Fruit fly (Drosophila melanogaster) whole organism, embryonic: ENCODE results near the gene CG4593.

ENCODE experiments used
- Antp ChIP-seq: fragments of 200-800 bp; sonication (Bioruptor generic); optimal IDR thresholded peaks from 3 replicates; lab custom pipeline; 2016; ENCODE audit warnings: missing biosample characterization, missing genetic modification characterization
- CG10543 ChIP-seq: fragments of 200-800 bp; sonication (Bioruptor generic); optimal IDR thresholded peaks from 3 replicates; lab custom pipeline; 2017; ENCODE audit warnings: missing biosample characterization, mild to moderate bottlenecking, missing genetic modification characterization, moderate library complexity
- CG11085 ChIP-seq: fragments of 200-800 bp; sonication (Bioruptor generic); IDR thresholded peaks from 2 replicates; pipeline ENCODE4 v1.3.6; 2022; ENCODE audit warnings: missing biosample characterization, missing genetic modification characterization
- CG11723 ChIP-seq: fragments of 200-800 bp; sonication (Bioruptor generic); optimal IDR thresholded peaks from 2 replicates; lab custom pipeline; 2017; ENCODE audit warnings: missing biosample characterization, mild to moderate bottlenecking, missing genetic modification characterization
- CG12155 ChIP-seq: fragments of 200-800 bp; sonication (Bioruptor generic); optimal IDR thresholded peaks from 3 replicates; lab custom pipeline; 2016; ENCODE audit warnings: missing biosample characterization, missing genetic modification characterization
- CG12659 ChIP-seq: fragments of 200-800 bp; sonication (Bioruptor generic); optimal IDR thresholded peaks from 3 replicates; lab custom pipeline; 2017; ENCODE audit warnings: mild to moderate bottlenecking, missing biosample characterization, missing genetic modification reagents, missing genetic modification characterization
- CG13296 ChIP-seq: fragments of 200-800 bp; sonication (Bioruptor generic); optimal IDR thresholded peaks from 3 replicates; lab custom pipeline; 2018; ENCODE audit warnings: missing biosample characterization, mild to moderate bottlenecking, missing genetic modification characterization
- CG13894 ChIP-seq: fragments of 200-800 bp; sonication (Bioruptor generic); optimal IDR thresholded peaks from 3 replicates; lab custom pipeline; 2018; ENCODE audit warnings: missing biosample characterization, mild to moderate bottlenecking, missing genetic modification characterization, moderate library complexity
- CG14050 ChIP-seq: fragments of 200-800 bp; sonication (Bioruptor generic); IDR thresholded peaks from 3 replicates; pipeline ENCODE4 v1.3.6; 2022; ENCODE audit warnings: missing biosample characterization, missing genetic modification characterization
- CG15269 ChIP-seq: fragments of 200-800 bp; sonication (Bioruptor generic); optimal IDR thresholded peaks from 2 replicates; lab custom pipeline; 2018; ENCODE audit warnings: missing biosample characterization, mild to moderate bottlenecking, missing genetic modification characterization, moderate library complexity
- CG1602 ChIP-seq: fragments of 200-800 bp; sonication (Bioruptor generic); optimal IDR thresholded peaks from 3 replicates; lab custom pipeline; 2016; ENCODE audit warnings: missing biosample characterization, missing genetic modification characterization
- CG17912 ChIP-seq: fragments of 200-800 bp; sonication (Bioruptor generic); optimal IDR thresholded peaks from 2 replicates; lab custom pipeline; 2018; ENCODE audit warnings: missing biosample characterization, mild to moderate bottlenecking, missing genetic modification characterization
- CG18764 ChIP-seq: fragments of 200-800 bp; sonication (Bioruptor generic); optimal IDR thresholded peaks from 3 replicates; lab custom pipeline; 2016; ENCODE audit warnings: missing biosample characterization, missing genetic modification characterization
- CG2199 ChIP-seq: fragments of 200-800 bp; sonication (Bioruptor generic); IDR thresholded peaks from 3 replicates; pipeline ENCODE4 v1.3.6; 2022; ENCODE audit warnings: missing biosample characterization, missing genetic modification characterization
- CG30403 ChIP-seq: fragments of 200-800 bp; sonication (Bioruptor generic); optimal IDR thresholded peaks from 3 replicates; lab custom pipeline; 2016; ENCODE audit warnings: missing biosample characterization, missing genetic modification characterization
- CG31365 ChIP-seq: fragments of 200-800 bp; sonication (Bioruptor generic); optimal IDR thresholded peaks from 2 replicates; lab custom pipeline; 2018; ENCODE audit warnings: missing biosample characterization, mild to moderate bottlenecking, missing genetic modification characterization
- CG32532 ChIP-seq: fragments of 200-800 bp; sonication (Bioruptor generic); IDR thresholded peaks from 2 replicates; pipeline ENCODE4 v1.3.6; 2022; ENCODE audit warnings: missing biosample characterization, missing genetic modification characterization
- CG32767 ChIP-seq: fragments of 200-800 bp; sonication (Bioruptor generic); IDR thresholded peaks from 2 replicates; pipeline ENCODE4 v1.3.6; 2022; ENCODE audit warnings: missing biosample characterization, missing genetic modification characterization
- CG33213 ChIP-seq: fragments of 200-800 bp; sonication (Bioruptor generic); optimal IDR thresholded peaks from 3 replicates; lab custom pipeline; 2016; ENCODE audit warnings: missing biosample characterization, missing genetic modification characterization
- CG4617 ChIP-seq: fragments of 200-800 bp; sonication (Bioruptor generic); optimal IDR thresholded peaks from 3 replicates; lab custom pipeline; 2016; ENCODE audit warnings: missing biosample characterization, missing genetic modification characterization, borderline replicate concordance
- CG4820 ChIP-seq: fragments of 200-800 bp; sonication (Bioruptor generic); optimal IDR thresholded peaks from 3 replicates; lab custom pipeline; 2016; ENCODE audit warnings: missing biosample characterization, missing genetic modification characterization
- CG8478 ChIP-seq: fragments of >200 bp; optimal IDR thresholded peaks from 2 replicates; lab custom pipeline; 2018
- CG9437 ChIP-seq: fragments of 200-800 bp; sonication (Bioruptor generic); optimal IDR thresholded peaks from 2 replicates; lab custom pipeline; 2018; ENCODE audit warnings: missing biosample characterization, mild to moderate bottlenecking, missing genetic modification characterization
- CoRest ChIP-seq: fragments of 200-800 bp; sonication (Bioruptor generic); optimal IDR thresholded peaks from 3 replicates; lab custom pipeline; 2018; ENCODE audit warnings: missing biosample characterization, mild to moderate bottlenecking, missing genetic modification characterization, moderate library complexity
- ERR ChIP-seq: fragments of 200-800 bp; sonication (Bioruptor generic); optimal IDR thresholded peaks from 2 replicates; lab custom pipeline; 2016; ENCODE audit warnings: missing biosample characterization, missing genetic modification characterization
- HmgD ChIP-seq: fragments of 200-800 bp; sonication (Bioruptor generic); optimal IDR thresholded peaks from 3 replicates; lab custom pipeline; 2016; ENCODE audit warnings: missing biosample characterization, missing genetic modification characterization
- Hmr ChIP-seq: fragments of 200-800 bp; sonication (Bioruptor generic); optimal IDR thresholded peaks from 3 replicates; lab custom pipeline; 2017; ENCODE audit warnings: mild to moderate bottlenecking, missing biosample characterization, missing genetic modification reagents, missing genetic modification characterization
- Hr3 ChIP-seq: fragments of 200-800 bp; sonication (Bioruptor generic); optimal IDR thresholded peaks from 3 replicates; lab custom pipeline; 2016; ENCODE audit warnings: missing biosample characterization, missing genetic modification characterization
- Jarid2 ChIP-seq: fragments of 200-800 bp; sonication (Bioruptor generic); optimal IDR thresholded peaks from 3 replicates; lab custom pipeline; 2017; ENCODE audit warnings: mild to moderate bottlenecking, missing biosample characterization, missing genetic modification reagents, missing genetic modification characterization
- Kr ChIP-seq: fragments of 200-800 bp; sonication (Bioruptor generic); optimal IDR thresholded peaks from 2 replicates; lab custom pipeline; 2017; ENCODE audit warnings: missing biosample characterization, mild to moderate bottlenecking, missing genetic modification characterization
- Lpt ChIP-seq: fragments of >200 bp; optimal IDR thresholded peaks from 2 replicates; lab custom pipeline; 2018; ENCODE audit warnings: missing biosample characterization, missing genetic modification characterization
- MESR4 ChIP-seq: fragments of 200-800 bp; sonication (Bioruptor generic); optimal IDR thresholded peaks from 2 replicates; lab custom pipeline; 2018; ENCODE audit warnings: missing biosample characterization, mild to moderate bottlenecking, missing genetic modification characterization, moderate library complexity
- NC2β ChIP-seq: fragments of 200-800 bp; sonication (Bioruptor generic); optimal IDR thresholded peaks from 2 replicates; lab custom pipeline; 2016; ENCODE audit warnings: missing biosample characterization, missing genetic modification characterization
- Opbp ChIP-seq: fragments of 200-800 bp; sonication (Bioruptor generic); IDR thresholded peaks from 3 replicates; pipeline ENCODE4 v1.3.6; 2022; ENCODE audit warnings: missing biosample characterization, missing genetic modification characterization; ENCODE audit not compliant: partially characterized antibody
- Trl ChIP-seq, 3 experiments: fragments of >200 bp in 2 of 3; fragments of 200-800 bp in 1 of 3; sonication (Bioruptor generic) in 1 of 3; optimal IDR thresholded peaks; 2 replicates in 1 of 3; 3 replicates in 2 of 3; lab custom pipeline; 2016 to 2017; ENCODE audit warnings: missing biosample characterization in 1 of 3, missing genetic modification characterization in 1 of 3
- cato ChIP-seq: fragments of 200-800 bp; sonication (Bioruptor generic); optimal IDR thresholded peaks from 2 replicates; lab custom pipeline; 2016; ENCODE audit warnings: missing biosample characterization, missing genetic modification characterization, borderline replicate concordance
- da ChIP-seq: fragments of 200-800 bp; sonication (Bioruptor generic); optimal IDR thresholded peaks from 2 replicates; lab custom pipeline; 2016; ENCODE audit warnings: missing biosample characterization, missing genetic modification characterization
- dan ChIP-seq: fragments of 200-800 bp; sonication (Bioruptor generic); IDR thresholded peaks from 2 replicates; pipeline ENCODE4 v1.3.6; 2022; ENCODE audit warnings: missing biosample characterization, missing genetic modification characterization
- exex ChIP-seq: fragments of 200-800 bp; sonication (Bioruptor generic); optimal IDR thresholded peaks from 4 replicates; lab custom pipeline; 2018; ENCODE audit warnings: missing biosample characterization, mild to moderate bottlenecking, missing genetic modification characterization, moderate library complexity
- fu2 ChIP-seq: fragments of 200-800 bp; sonication (Bioruptor generic); optimal IDR thresholded peaks from 2 replicates; lab custom pipeline; 2016; ENCODE audit warnings: missing biosample characterization, missing genetic modification characterization
- hth ChIP-seq: fragments of >200 bp; optimal IDR thresholded peaks from 2 replicates; lab custom pipeline; 2017; ENCODE audit warnings: inconsistent platforms
- lilli ChIP-seq: fragments of 200-800 bp; sonication (Bioruptor generic); optimal IDR thresholded peaks from 3 replicates; lab custom pipeline; 2016; ENCODE audit warnings: missing biosample characterization, missing genetic modification characterization
- nerfin-1 ChIP-seq: fragments of 200-800 bp; sonication (Bioruptor generic); optimal IDR thresholded peaks from 3 replicates; lab custom pipeline; 2019; ENCODE audit warnings: missing biosample characterization, mild to moderate bottlenecking, missing genetic modification characterization, moderate library complexity
- odd ChIP-seq: fragments of 200-800 bp; sonication (Bioruptor generic); optimal IDR thresholded peaks from 2 replicates; lab custom pipeline; 2017; ENCODE audit warnings: missing biosample characterization, mild to moderate bottlenecking, missing genetic modification characterization
- org-1 ChIP-seq: fragments of 200-800 bp; sonication (Bioruptor generic); optimal IDR thresholded peaks from 2 replicates; lab custom pipeline; 2017; ENCODE audit warnings: missing biosample characterization, missing genetic modification characterization
- peb ChIP-seq: fragments of 200-800 bp; sonication (Bioruptor generic); IDR thresholded peaks from 2 replicates; pipeline ENCODE4 v1.3.6; 2022; ENCODE audit warnings: missing biosample characterization, missing genetic modification characterization
- pfk ChIP-seq: fragments of 200-800 bp; sonication (Bioruptor generic); optimal IDR thresholded peaks from 2 replicates; lab custom pipeline; 2018; ENCODE audit warnings: missing biosample characterization, mild to moderate bottlenecking, missing genetic modification characterization, moderate library complexity
- salm ChIP-seq: fragments of 200-800 bp; sonication (Bioruptor generic); optimal IDR thresholded peaks from 2 replicates; lab custom pipeline; 2018; ENCODE audit warnings: missing biosample characterization, mild to moderate bottlenecking, missing genetic modification characterization
- wdn ChIP-seq: fragments of 200-800 bp; sonication (Bioruptor generic); IDR thresholded peaks from 2 replicates; pipeline ENCODE4 v1.3.6; 2022; ENCODE audit warnings: missing biosample characterization, missing genetic modification characterization
- wek ChIP-seq: fragments of 200-800 bp; sonication (Bioruptor generic); optimal IDR thresholded peaks from 3 replicates; lab custom pipeline; 2018; ENCODE audit warnings: missing biosample characterization, mild to moderate bottlenecking, missing genetic modification characterization, moderate library complexity

CG4593 gene

DNA sequence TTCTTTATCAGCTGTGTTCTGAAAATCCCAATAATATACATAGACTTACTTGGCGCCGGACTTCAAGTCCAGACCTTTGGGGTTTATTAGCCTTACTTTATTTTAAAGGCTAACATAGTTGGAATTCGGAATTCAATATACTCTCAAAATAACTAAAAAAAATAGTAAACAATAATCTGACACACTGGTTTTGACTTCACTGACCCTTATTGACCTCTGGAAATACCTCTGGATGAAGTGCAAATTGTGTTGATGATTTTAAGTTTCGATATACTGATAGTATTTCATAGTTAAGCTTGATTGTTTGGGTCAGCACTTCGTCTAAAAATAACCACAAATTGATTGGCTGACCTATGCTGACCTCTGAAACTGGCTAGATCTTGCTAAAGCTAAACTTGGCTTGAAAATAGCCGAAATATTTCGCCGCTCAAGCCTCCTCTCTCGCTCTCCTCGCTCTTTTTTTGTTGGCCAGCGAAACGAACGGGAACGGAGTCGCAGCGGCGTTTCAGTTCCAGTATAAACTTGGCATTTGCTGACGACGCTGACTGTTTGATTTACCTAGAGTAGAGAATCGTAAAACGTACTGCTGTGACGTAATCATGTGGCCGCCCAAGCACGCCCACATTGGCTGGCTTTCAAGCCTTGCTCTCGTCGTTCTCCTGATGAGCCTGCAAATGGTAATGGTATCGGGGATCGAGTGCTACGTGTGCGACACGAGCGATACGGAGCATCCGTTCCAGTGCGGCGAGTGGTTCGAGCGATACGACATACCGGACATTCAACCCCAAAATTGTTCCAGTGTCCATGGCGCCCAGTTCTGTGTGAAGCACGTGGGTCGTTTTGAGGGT, 27.5 kb upstream of the CG4593 start, which contains the start of gene bou (continued):
- TF ChIP-seq HmgD (GFP tag; lab: Kevin White, UChicago) (peak; percentile 17), dan (no peak), CG13296 (GFP tag; lab: Kevin White, UChicago) (no peak), lilli (GFP tag; lab: Kevin White, UChicago) (no peak), CG32532 (GFP tag; lab: Robert Waterston, UW) (peak; percentile 15; the same call in 1 of the 2 replicates), CG31365 (no peak), CG4820 (GFP tag; lab: Kevin White, UChicago) (no peak), NC2β (GFP tag; lab: Kevin White, UChicago) (no peak), odd (no peak), CG8478 (lab: Kevin White, UChicago) (no peak), wdn (GFP tag; lab: Robert Waterston, UW) (no peak), da (GFP tag; lab: Kevin White, UChicago) (no peak), CG4617 (GFP tag; lab: Kevin White, UChicago) (no peak), exex (tag; lab: Kevin White, UChicago) (no peak), CG33213 (no peak), pfk (peak; percentile 98), ERR (GFP tag; lab: Kevin White, UChicago) (peak; percentile 14), CG1602 (GFP tag; lab: Kevin White, UChicago) (no peak), salm (no peak), fu2 (GFP tag; lab: Kevin White, UChicago) (no peak), CG15269 (tag; lab: Kevin White, UChicago) (no peak), CG12155 (peak; percentile 30), Kr (no peak), CG12659 (GFP tag; lab: Kevin White, UChicago) (no peak), CG2199 (GFP tag; lab: Robert Waterston, UW) (0 out of 3 replicates have a peak, but pooled peaks have one; percentile 71), CG14050 (GFP tag; lab: Robert Waterston, UW) (no peak), peb (GFP tag; lab: Robert Waterston, UW) (no peak), Jarid2 (GFP tag; lab: Kevin White, UChicago) (peak; percentile 39), CG30403 (no peak), Hmr (GFP tag; lab: Kevin White, UChicago) (no peak), CG13894 (peak; percentile 55), CG11085 (GFP tag; lab: Robert Waterston, UW) (no peak), Hr3 (GFP tag; lab: Kevin White, UChicago) (no peak), org-1 (GFP tag; lab: Kevin White, UChicago) (no peak), CG9437 (peak; percentile 30), wek (GFP tag; lab: Kevin White, UChicago) (no peak), Antp (GFP tag; lab: Kevin White, UChicago) (no peak), CG10543 (no peak), CoRest (tag; lab: Kevin White, UChicago) (no peak), hth (lab: Kevin White, UChicago) (no peak), CG17912 (GFP tag; lab: Kevin White, UChicago) (no peak), CG32767 (GFP tag; lab: Robert Waterston, UW) (no peak), Trl (optimal IDR thresholded peaks at IDR 0.05; lab: Kevin White, UChicago) (peak; percentile 60 to 70), Trl (GFP tag; optimal IDR thresholded peaks at IDR 0.05; lab: Kevin White, UChicago) (no peak), CG11723 (GFP tag; lab: Kevin White, UChicago) (no peak), CG18764 (GFP tag; lab: Kevin White, UChicago) (no peak), cato (GFP tag; lab: Kevin White, UChicago) (no peak), nerfin-1 (tag; lab: Kevin White, UChicago) (peak; percentile 31), Opbp (GFP tag; lab: Robert Waterston, UW) (no peak), MESR4 (GFP tag; lab: Kevin White, UChicago) (no peak), Lpt (GFP tag; lab: Kevin White, UChicago) (no peak)
